Worm (Caenorhabditis elegans) whole organism, L1 larva: Measurements from ENCODE around the gene frpr-14.

Source experiments
- C04F5.9 ChIP-seq: sonication (generic microtip); optimal IDR thresholded peaks from 2 replicates; lab custom pipeline; 2016; ENCODE audit warnings: missing genetic modification characterization, missing compliant biosample characterization
- jun-1 ChIP-seq: fragments of 150-350 bp; optimal IDR thresholded peaks from 2 replicates; lab custom pipeline; 2014; ENCODE audit warnings: missing biosample characterization, missing genetic modification reagents, missing genetic modification characterization
- nhr-12 ChIP-seq: sonication (generic microtip); optimal IDR thresholded peaks from 2 replicates; lab custom pipeline; 2017; ENCODE audit warnings: missing biosample characterization, missing genetic modification characterization
- nhr-90 ChIP-seq: sonication (generic microtip); optimal IDR thresholded peaks from 2 replicates; lab custom pipeline; 2016; ENCODE audit warnings: mild to moderate bottlenecking, missing genetic modification characterization, missing compliant biosample characterization; ENCODE audit not compliant: poor library complexity

DNA sequence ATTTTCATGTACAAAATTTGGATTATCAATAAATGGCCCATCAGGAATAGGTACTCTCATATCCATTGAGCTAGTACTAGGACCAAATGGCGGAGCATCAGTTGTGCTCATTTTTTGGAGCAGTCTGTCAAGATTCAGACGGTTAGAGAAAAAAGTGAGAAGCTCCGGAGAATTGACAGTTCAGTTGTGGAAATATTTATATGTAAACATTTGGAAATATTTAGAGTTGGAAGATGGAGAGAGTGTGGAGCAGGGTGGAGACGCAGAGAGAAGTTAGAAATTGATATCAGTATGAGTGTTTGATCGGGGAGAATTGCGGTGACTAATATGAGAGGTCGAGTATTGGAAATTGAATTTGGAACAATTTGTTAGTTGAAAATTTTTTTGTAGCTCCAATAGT lies 29.6 kb upstream of the frpr-14 start:
- TF ChIP-seq C04F5.9 (tag; lab: Kevin White, UChicago), result no peak
- no peak for TF ChIP-seq jun-1
- TF ChIP-seq nhr-12 (tag; lab: Kevin White, UChicago), result no peak
- no peak for TF ChIP-seq nhr-90 (tag; lab: Kevin White, UChicago)
